Fruit fly (Drosophila melanogaster): Measurements from ENCODE around the gene CG12071.

Gene CG12071

dm6 chr3R:30833078-30833477 lies 47.7 kb downstream of the CG12071 start (continued):
- TF ChIP-seq CG4318 (GFP tag; optimal IDR thresholded peaks at IDR 0.05) (no peak), net (GFP tag; optimal IDR thresholded peaks at IDR 0.05) (peak; percentile 42), CG8119 (GFP tag; IDR thresholded peaks at IDR 0.05) (peak; percentile 58; the same call in 2 of the 3 replicates), CG10669 (GFP tag; optimal IDR thresholded peaks at IDR 0.05) (no peak), CG3919 (GFP tag; optimal IDR thresholded peaks at IDR 0.05) (peak; percentile 42), ss (GFP tag; optimal IDR thresholded peaks at IDR 0.05) (no peak), CG11294 (GFP tag; IDR thresholded peaks at IDR 0.05) (peak; percentile 36; the same call in 1 of the 2 replicates), Lpt (GFP tag; optimal IDR thresholded peaks at IDR 0.05) (peak; percentile 23), Hr4 (GFP tag; optimal IDR thresholded peaks at IDR 0.05) (peak; percentile 5)

DNA sequence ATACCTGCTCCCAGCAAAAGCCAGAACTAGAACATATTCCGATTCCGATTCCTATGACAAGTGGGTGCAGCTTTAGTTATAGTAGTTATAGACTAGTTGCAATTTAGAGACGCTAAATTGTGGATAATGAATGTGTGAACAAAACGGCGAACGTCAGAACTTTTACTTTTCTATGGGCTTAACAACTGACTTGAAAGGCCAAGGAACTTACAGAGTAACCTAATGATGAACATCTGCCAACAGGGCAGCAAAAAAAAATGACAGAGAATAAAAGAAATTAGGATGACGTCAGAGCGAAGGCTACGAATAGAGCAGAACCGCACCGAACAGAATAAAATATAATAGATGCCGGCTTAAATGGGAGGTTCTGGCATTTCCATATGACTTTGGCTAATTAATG lies 48.7 kb downstream of the CG12071 start:
- TF ChIP-seq CG8319 (GFP tag; optimal IDR thresholded peaks at IDR 0.05): no peak
- no peak for TF ChIP-seq CG10669 (GFP tag; optimal IDR thresholded peaks at IDR 0.05)
- no peak for TF ChIP-seq CG6163 (GFP tag; IDR thresholded peaks at IDR 0.05)
- no peak for TF ChIP-seq Blimp-1 (GFP tag; optimal IDR thresholded peaks at IDR 0.05)

- TF ChIP-seq Smox (GFP tag; optimal IDR thresholded peaks at IDR 0.05) (peak; percentile 30), Eip75B (GFP tag; optimal IDR thresholded peaks at IDR 0.05) (no peak), esn (GFP tag; optimal IDR thresholded peaks at IDR 0.05) (peak; percentile 38), fd59A (GFP tag; optimal IDR thresholded peaks at IDR 0.05) (no peak), pdm3 (GFP tag; optimal IDR thresholded peaks at IDR 0.05) (peak; percentile 34), eg (GFP tag; IDR thresholded peaks at IDR 0.05) (0 out of 3 replicates have a peak, but pooled peaks have one; percentile 45), salr (GFP tag; optimal IDR thresholded peaks at IDR 0.05) (peak in 1 of 2 experiments; percentile 47), Met (GFP tag; optimal IDR thresholded peaks at IDR 0.05) (peak; percentile 11), CG6276 (GFP tag; optimal IDR thresholded peaks at IDR 0.05) (peak; percentile 15), CG4318 (GFP tag; optimal IDR thresholded peaks at IDR 0.05) (peak; percentile 43), CG32006 (GFP tag; optimal IDR thresholded peaks at IDR 0.05) (peak; percentile 78), acj6 (GFP tag; optimal IDR thresholded peaks at IDR 0.05) (peak; percentile 7), OdsH (GFP tag; optimal IDR thresholded peaks at IDR 0.05) (peak; percentile 35), Hr4 (GFP tag; optimal IDR thresholded peaks at IDR 0.05) (peak; percentile 55), CG15336 (GFP tag; IDR thresholded peaks at IDR 0.05) (peak; percentile 52), CG34406 (GFP tag; optimal IDR thresholded peaks at IDR 0.05) (peak; percentile 11), Gug (GFP tag; IDR thresholded peaks at IDR 0.05) (0 out of 2 replicates have a peak, but pooled peaks have one; percentile 28), CG8119 (GFP tag; IDR thresholded peaks at IDR 0.05) (peak; percentile 47; the same call in 2 of the 3 replicates), fkh (GFP tag; optimal IDR thresholded peaks at IDR 0.05) (no peak), Eip78C (GFP tag) (peak; percentile 78), net (GFP tag; optimal IDR thresholded peaks at IDR 0.05) (peak; percentile 34), CG10631 (GFP tag; optimal IDR thresholded peaks at IDR 0.05) (no peak), CG11294 (GFP tag; IDR thresholded peaks at IDR 0.05) (no peak)
These were observed 52.3 kb downstream of the CG12071 start for dm6 chr3R:30828433-30829034.

DNA sequence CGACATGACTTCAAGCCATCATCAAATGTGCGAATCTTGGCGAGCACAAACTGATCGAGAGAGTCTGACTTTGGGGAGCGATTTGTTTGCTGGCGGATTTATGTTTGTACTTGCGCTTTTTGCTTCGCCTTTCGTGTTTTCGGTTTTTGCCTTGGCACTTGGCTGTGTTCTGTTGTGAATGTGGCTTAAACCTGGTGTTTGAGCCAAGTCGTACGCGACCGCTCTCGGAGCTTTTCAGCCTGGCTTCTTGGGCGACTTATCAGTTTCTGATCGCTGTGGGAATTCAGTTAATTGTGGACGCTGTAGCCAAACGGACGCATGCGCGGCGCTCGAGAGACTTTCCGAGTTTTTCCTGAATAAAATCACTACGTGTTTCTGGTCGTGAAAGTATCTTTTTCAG lies 53.3 kb downstream of the CG12071 start, which contains the start of gene CG15544:
Gene CG15544 (plus strand): TSS at position 276 of the 400 bp plus-strand sequence.
- TF ChIP-seq CG6163 (GFP tag; IDR thresholded peaks at IDR 0.05) (peak; percentile 39; the same call in 2 of the 3 replicates), Hr38 (GFP tag; optimal IDR thresholded peaks at IDR 0.05) (no peak), CG15336 (GFP tag; IDR thresholded peaks at IDR 0.05) (peak; percentile 21; the same call in 1 of the 2 replicates), Eip78C (GFP tag) (peak; percentile 64), Blimp-1 (GFP tag; optimal IDR thresholded peaks at IDR 0.05) (peak; percentile 31), net (GFP tag; optimal IDR thresholded peaks at IDR 0.05) (no peak), CG6854 (GFP tag; optimal IDR thresholded peaks at IDR 0.05) (peak; percentile 49), CG3919 (GFP tag; optimal IDR thresholded peaks at IDR 0.05) (peak; percentile 5)

Data from whole organism, prepupa.